Worm (Caenorhabditis elegans) whole organism, late embryonic: ENCODE measurements around the gene T14G8.4.

Experiments used
- ceh-18 ChIP-seq: sonication (generic microtip); optimal IDR thresholded peaks from 2 replicates; lab custom pipeline; 2016; ENCODE audit warnings: missing genetic modification characterization, missing compliant biosample characterization
- ceh-31 ChIP-seq: sonication (generic microtip); optimal IDR thresholded peaks from 2 replicates; lab custom pipeline; 2016; ENCODE audit warnings: missing genetic modification characterization, missing compliant biosample characterization
- elt-2 ChIP-seq: sonication (generic microtip); optimal IDR thresholded peaks from 2 replicates; lab custom pipeline; 2016; ENCODE audit warnings: missing genetic modification reagents, missing genetic modification characterization, missing compliant biosample characterization
- ets-4 ChIP-seq: sonication (generic microtip); optimal IDR thresholded peaks from 2 replicates; lab custom pipeline; 2016; ENCODE audit warnings: missing genetic modification characterization, missing compliant biosample characterization
- fkh-10 ChIP-seq: fragments of 150-350 bp; optimal IDR thresholded peaks from 2 replicates; lab custom pipeline; 2014; ENCODE audit warnings: missing biosample characterization, missing genetic modification reagents, missing genetic modification characterization
- lin-11 ChIP-seq: fragments of 200-800 bp; sonication (Bioruptor generic); optimal IDR thresholded peaks from 2 replicates; lab custom pipeline; 2018; ENCODE audit warnings: mild to moderate bottlenecking, missing genetic modification characterization, missing compliant biosample characterization
- madf-2 ChIP-seq: sonication (generic microtip); optimal IDR thresholded peaks from 2 replicates; lab custom pipeline; 2017; ENCODE audit warnings: missing genetic modification characterization, missing compliant biosample characterization
- nhr-11 ChIP-seq: fragments of 150-350 bp; optimal IDR thresholded peaks from 2 replicates; lab custom pipeline; 2014; ENCODE audit warnings: missing biosample characterization, missing genetic modification characterization
- npax-4 ChIP-seq: sonication (generic microtip); optimal IDR thresholded peaks from 2 replicates; lab custom pipeline; 2016; ENCODE audit warnings: missing genetic modification characterization, missing compliant biosample characterization
- pax-1 ChIP-seq: fragments of 150-350 bp; optimal IDR thresholded peaks from 2 replicates; lab custom pipeline; 2014; ENCODE audit warnings: missing biosample characterization, missing genetic modification characterization
- pha-2 ChIP-seq: sonication (generic microtip); optimal IDR thresholded peaks from 2 replicates; lab custom pipeline; 2017; ENCODE audit warnings: mild to moderate bottlenecking, missing genetic modification characterization, missing compliant biosample characterization
- pqm-1 ChIP-seq: sonication (generic microtip); optimal IDR thresholded peaks from 2 replicates; lab custom pipeline; 2016; ENCODE audit warnings: missing genetic modification characterization, missing compliant biosample characterization
- sdc-2 ChIP-seq: sonication (generic microtip); optimal IDR thresholded peaks from 2 replicates; lab custom pipeline; 2016; ENCODE audit warnings: missing genotype, missing genetic modification characterization, missing compliant biosample characterization

- TF ChIP-seq npax-4 (tag; lab: Kevin White, UChicago) (no peak), fkh-10 (no peak), sdc-2 (tag; lab: Kevin White, UChicago) (no peak), elt-2 (tag; lab: Kevin White, UChicago) (no peak), lin-11 (tag; lab: Kevin White, UChicago) (no peak), ceh-31 (no peak), madf-2 (tag; lab: Kevin White, UChicago) (no peak), ceh-18 (tag; lab: Kevin White, UChicago) (no peak), ets-4 (no peak), pqm-1 (tag; lab: Kevin White, UChicago) (no peak), pha-2 (tag; lab: Kevin White, UChicago) (no peak), nhr-11 (tag; lab: Kevin White, UChicago) (no peak), pax-1 (no peak)
These were observed 45.0 kb upstream of the T14G8.4 start for ce11 chrX:12908715-12909114.
